Worm (Caenorhabditis elegans): ENCODE results near the gene acs-4.
A peak's percentile ranks its signal among the peaks of the same experiment; 100 is the strongest.

Gene acs-4

ce11 chrIII:7162065-7162762 lies 5.4 kb upstream of the acs-4 start, which contains the start of the genes syf-2 and K04G7.1 (continued):
- no peak for TF ChIP-seq ceh-19 (GFP tag; optimal IDR thresholded peaks at IDR 0.05)
- TF ChIP-seq F13H6.1 (tag; optimal IDR thresholded peaks at IDR 0.05), result no peak
- peak; percentile 26 for TF ChIP-seq ceh-18 (tag; optimal IDR thresholded peaks at IDR 0.05)
- TF ChIP-seq ztf-16 (tag; optimal IDR thresholded peaks at IDR 0.05), result peak; percentile 25
- no peak for TF ChIP-seq nhr-11 (tag; optimal IDR thresholded peaks at IDR 0.05)
- no peak for TF ChIP-seq gmeb-2 (tag; optimal IDR thresholded peaks at IDR 0.05)
- TF ChIP-seq hlh-13 (GFP tag; optimal IDR thresholded peaks at IDR 0.05), result no peak
- peak; percentile 8 for TF ChIP-seq ceh-48 (tag; optimal IDR thresholded peaks at IDR 0.05)
- TF ChIP-seq pros-1 (tag; optimal IDR thresholded peaks at IDR 0.05), result peak; percentile 5
- no peak for TF ChIP-seq eyg-1 (tag; optimal IDR thresholded peaks at IDR 0.05)
- no peak for TF ChIP-seq dmd-4 (tag; optimal IDR thresholded peaks at IDR 0.05; ENCODE audit: borderline replicate concordance)
- peak; percentile 64 for TF ChIP-seq unc-42 (tag; optimal IDR thresholded peaks at IDR 0.05)

- TF ChIP-seq fkh-10 (GFP tag; optimal IDR thresholded peaks at IDR 0.05) (no peak), npax-4 (tag; optimal IDR thresholded peaks at IDR 0.05) (no peak), ceh-6 (GFP tag; optimal IDR thresholded peaks at IDR 0.05) (no peak), T23F11.4 (GFP tag; optimal IDR thresholded peaks at IDR 0.05) (no peak), ttx-3 (tag; optimal IDR thresholded peaks at IDR 0.05) (no peak), Y22D7AL.16 (tag; optimal IDR thresholded peaks at IDR 0.05) (no peak), rnt-1 (tag; optimal IDR thresholded peaks at IDR 0.05) (no peak), hlh-15 (tag; optimal IDR thresholded peaks at IDR 0.05) (no peak), lim-6 (tag; optimal IDR thresholded peaks at IDR 0.05) (no peak), pha-2 (tag; optimal IDR thresholded peaks at IDR 0.05) (no peak), unc-55 (GFP tag; optimal IDR thresholded peaks at IDR 0.05) (no peak), ceh-31 (tag; optimal IDR thresholded peaks at IDR 0.05) (no peak), ztf-16 (tag; optimal IDR thresholded peaks at IDR 0.05) (no peak)
Measured at ce11 chrIII:7165276-7165675, 2.4 kb upstream of the acs-4 start.

- TF ChIP-seq pha-4 (tag; optimal IDR thresholded peaks at IDR 0.05) (no peak), elt-2 (tag; optimal IDR thresholded peaks at IDR 0.05) (peak; percentile 45), hlh-15 (tag; optimal IDR thresholded peaks at IDR 0.05) (no peak)
Measured at ce11 chrIII:7165816-7166229, 1.8 kb upstream of the acs-4 start.

- TF ChIP-seq nfya-1 (tag; optimal IDR thresholded peaks at IDR 0.05) (peak; percentile 8), unc-42 (tag; optimal IDR thresholded peaks at IDR 0.05) (no peak), elt-2 (tag; optimal IDR thresholded peaks at IDR 0.05) (peak; percentile 91)
Measured at ce11 chrIII:7166664-7167567, 722 bp upstream of the acs-4 start.

ce11 chrIII:7170090-7170489 lies 2.5 kb downstream of the acs-4 start:
- TF ChIP-seq ceh-19 (GFP tag; optimal IDR thresholded peaks at IDR 0.05) (no peak), fax-1 (tag; optimal IDR thresholded peaks at IDR 0.05) (no peak), ceh-48 (tag; optimal IDR thresholded peaks at IDR 0.05) (no peak), hlh-8 (tag; optimal IDR thresholded peaks at IDR 0.05) (no peak), ztf-16 (tag; optimal IDR thresholded peaks at IDR 0.05) (no peak), K09A11.1 (tag; optimal IDR thresholded peaks at IDR 0.05; ENCODE audit: insufficient read depth) (no peak), ceh-24 (tag; optimal IDR thresholded peaks at IDR 0.05) (no peak), nhr-11 (tag; optimal IDR thresholded peaks at IDR 0.05) (no peak), dve-1 (tag; optimal IDR thresholded peaks at IDR 0.05) (no peak), eyg-1 (tag; optimal IDR thresholded peaks at IDR 0.05) (no peak), lin-11 (tag; optimal IDR thresholded peaks at IDR 0.05) (no peak), ets-4 (tag; optimal IDR thresholded peaks at IDR 0.05) (no peak), sox-4 (tag; optimal IDR thresholded peaks at IDR 0.05) (no peak), hlh-30 (tag; optimal IDR thresholded peaks at IDR 0.05; ENCODE audit: insufficient read depth) (no peak)
